Worm (Caenorhabditis elegans) whole organism, mixed stage, embryonic: ENCODE results near the gene mob-3.
A peak's percentile ranks its signal among the peaks of the same experiment; 100 is the strongest.

Source experiments
- cnd-1 ChIP-seq: fragments of 200-800 bp; sonication (Bioruptor generic); optimal IDR thresholded peaks from 2 replicates; lab custom pipeline; 2018; ENCODE audit warnings: mild to moderate bottlenecking, missing genetic modification characterization, missing compliant biosample characterization
- elt-1 ChIP-seq: sonication (generic microtip); optimal IDR thresholded peaks from 2 replicates; lab custom pipeline; 2017; ENCODE audit warnings: missing genetic modification characterization, mild to moderate bottlenecking, missing compliant biosample characterization, antibody characterized with exemption, moderate library complexity, borderline replicate concordance; ENCODE audit not compliant: insufficient read depth
- unc-120 ChIP-seq: sonication (generic microtip); optimal IDR thresholded peaks from 2 replicates; lab custom pipeline; 2017; ENCODE audit warnings: missing genetic modification characterization, missing compliant biosample characterization; ENCODE audit not compliant: poor library complexity, severe bottlenecking
- unc-39 ChIP-seq: fragments of 150-350 bp; optimal IDR thresholded peaks from 2 replicates; lab custom pipeline; 2014; ENCODE audit warnings: missing biosample characterization, missing genetic modification characterization
- unc-62 ChIP-seq: fragments of 150-350 bp; optimal IDR thresholded peaks from 2 replicates; lab custom pipeline; 2014; ENCODE audit warnings: missing biosample characterization, missing genetic modification reagents, missing genetic modification characterization

- TF ChIP-seq unc-39 (tag; lab: Kevin White, UChicago) (no peak), elt-1 (tag; lab: Kevin White, UChicago) (no peak), unc-120 (tag; lab: Kevin White, UChicago) (peak; percentile 92), cnd-1 (tag; lab: Kevin White, UChicago) (no peak), unc-62 (peak; percentile 83)
These were observed 37.3 kb upstream of the mob-3 start for ce11 chrIV:7426055-7426454.
